Worm (Caenorhabditis elegans) whole organism, young adult: ENCODE measurements around the gene W04E12.4.

Experiments used
- B0019.2 ChIP-seq: fragments of 200-800 bp; sonication (Bioruptor generic); conservative IDR thresholded peaks from 2 replicates; pipeline ENCODE4 v1.3.6; 2022; ENCODE audit warnings: missing genetic modification reagents, missing genetic modification characterization, missing compliant biosample characterization
- C17E4.6 ChIP-seq: fragments of 200-800 bp; sonication (Bioruptor generic); IDR thresholded peaks from 2 replicates; pipeline ENCODE4 v1.3.6; 2022; ENCODE audit warnings: missing genetic modification reagents, missing genetic modification characterization, missing compliant biosample characterization
- F10E7.11 ChIP-seq: sonication (generic microtip); optimal IDR thresholded peaks from 2 replicates; lab custom pipeline; 2017; ENCODE audit warnings: mild to moderate bottlenecking, missing genetic modification characterization, moderate library complexity, missing compliant biosample characterization
- F55B11.4 ChIP-seq: sonication (generic microtip); optimal IDR thresholded peaks from 2 replicates; lab custom pipeline; 2016; ENCODE audit warnings: missing compliant biosample characterization, missing genetic modification characterization, borderline replicate concordance; ENCODE audit not compliant: insufficient read depth
- F57A8.1 ChIP-seq: fragments of 200-800 bp; sonication (Bioruptor generic); optimal IDR thresholded peaks from 2 replicates; lab custom pipeline; 2018; ENCODE audit warnings: mild to moderate bottlenecking, missing genetic modification characterization, moderate library complexity, missing compliant biosample characterization
- Y56A3A.18 ChIP-seq: fragments of 200-800 bp; sonication (Bioruptor generic); IDR thresholded peaks from 2 replicates; pipeline ENCODE4 v1.3.6; 2022; ENCODE audit warnings: missing genetic modification reagents, missing genetic modification characterization, missing compliant biosample characterization
- aptf-2 ChIP-seq: fragments of 200-800 bp; sonication (Bioruptor generic); conservative IDR thresholded peaks from 2 replicates; pipeline ENCODE4 v1.3.6; 2022; ENCODE audit warnings: missing genetic modification reagents, missing genetic modification characterization, missing compliant biosample characterization
- athp-1 ChIP-seq: sonication (generic microtip); optimal IDR thresholded peaks from 2 replicates; lab custom pipeline; 2017; ENCODE audit warnings: mild to moderate bottlenecking, missing genetic modification characterization, missing compliant biosample characterization
- attf-6 ChIP-seq: fragments of 200-800 bp; sonication (Bioruptor generic); IDR thresholded peaks from 2 replicates; pipeline ENCODE4 v1.3.6; 2022; ENCODE audit warnings: missing genetic modification reagents, missing genetic modification characterization, missing compliant biosample characterization
- ccch-3 ChIP-seq: fragments of 200-800 bp; sonication (Bioruptor generic); optimal IDR thresholded peaks from 2 replicates; lab custom pipeline; 2018; ENCODE audit warnings: mild to moderate bottlenecking, missing genetic modification characterization, missing compliant biosample characterization
- cebp-1 ChIP-seq, 2 experiments: fragments of 200-800 bp in 1 of 2; sonication (Bioruptor generic) in 1 of 2; sonication (generic microtip) in 1 of 2; IDR thresholded peaks in 1 of 2; optimal IDR thresholded peaks in 1 of 2; 2 replicates each; pipeline versions ENCODE4 v1.3.6 to Lab custom; 2017 to 2022; ENCODE audit warnings: missing compliant biosample characterization in 2 of 2, missing genetic modification characterization in 2 of 2, mild to moderate bottlenecking in 1 of 2, missing genetic modification reagents in 1 of 2, moderate library complexity in 1 of 2
- ceh-100 ChIP-seq: fragments of 200-800 bp; sonication (Bioruptor generic); IDR thresholded peaks from 2 replicates; pipeline ENCODE4 v1.3.6; 2022; ENCODE audit warnings: missing genetic modification reagents, missing genetic modification characterization, missing compliant biosample characterization
- ceh-40 ChIP-seq: fragments of 200-800 bp; sonication (Bioruptor generic); IDR thresholded peaks from 2 replicates; pipeline ENCODE4 v1.3.6; 2022; ENCODE audit warnings: missing genetic modification characterization, missing compliant biosample characterization
- ceh-91 ChIP-seq: fragments of 200-800 bp; sonication (Bioruptor generic); IDR thresholded peaks from 2 replicates; pipeline ENCODE4 v1.3.6; 2022; ENCODE audit warnings: missing genetic modification reagents, missing genetic modification characterization, missing compliant biosample characterization
- die-1 ChIP-seq: sonication (generic microtip); optimal IDR thresholded peaks from 2 replicates; lab custom pipeline; 2016; ENCODE audit warnings: missing genotype, mild to moderate bottlenecking, missing genetic modification characterization, missing compliant biosample characterization
- egl-18 ChIP-seq: fragments of 200-800 bp; sonication (Bioruptor generic); IDR thresholded peaks from 2 replicates; pipeline ENCODE4 v1.3.6; 2022; ENCODE audit warnings: missing genetic modification reagents, missing genetic modification characterization, missing compliant biosample characterization
- egrh-3 ChIP-seq: fragments of 200-800 bp; sonication (Bioruptor generic); IDR thresholded peaks from 2 replicates; pipeline ENCODE4 v1.3.6; 2022; ENCODE audit warnings: missing genetic modification reagents, missing genetic modification characterization, missing compliant biosample characterization
- fkh-3 ChIP-seq: sonication (generic microtip); optimal IDR thresholded peaks from 2 replicates; lab custom pipeline; 2016; ENCODE audit warnings: mild to moderate bottlenecking, missing genetic modification characterization, missing compliant biosample characterization
- gei-17 ChIP-seq: fragments of 200-800 bp; sonication (Bioruptor generic); optimal IDR thresholded peaks from 2 replicates; lab custom pipeline; 2018; ENCODE audit warnings: mild to moderate bottlenecking, missing genetic modification characterization, missing compliant biosample characterization
- hmg-1.2 ChIP-seq: fragments of 200-800 bp; sonication (Bioruptor generic); IDR thresholded peaks from 2 replicates; pipeline ENCODE4 v1.3.6; 2022; ENCODE audit warnings: missing genetic modification reagents, missing genetic modification characterization, missing compliant biosample characterization
- hmg-20 ChIP-seq: fragments of 200-800 bp; sonication (Bioruptor generic); IDR thresholded peaks from 2 replicates; pipeline ENCODE4 v1.3.6; 2022; ENCODE audit warnings: missing genetic modification reagents, missing genetic modification characterization, missing compliant biosample characterization
- hsf-1 ChIP-seq: fragments of 200-800 bp; sonication (Bioruptor generic); IDR thresholded peaks from 2 replicates; pipeline ENCODE4 v1.3.6; 2022; ENCODE audit warnings: missing genetic modification reagents, missing genetic modification characterization, missing compliant biosample characterization
- lag-1 ChIP-seq: fragments of 200-800 bp; sonication (Bioruptor generic); IDR thresholded peaks from 2 replicates; pipeline ENCODE4 v1.3.6; 2022; ENCODE audit warnings: missing genetic modification reagents, missing genetic modification characterization, missing compliant biosample characterization
- let-607 ChIP-seq, 2 experiments: fragments of 200-800 bp in 1 of 2; sonication (Bioruptor generic) in 1 of 2; sonication (generic microtip) in 1 of 2; optimal IDR thresholded peaks; 2 replicates each; lab custom pipeline; 2016 to 2018; ENCODE audit warnings: mild to moderate bottlenecking in 2 of 2, missing compliant biosample characterization in 2 of 2, missing genetic modification characterization in 2 of 2, moderate library complexity in 2 of 2, missing genotype in 1 of 2
- lin-26 ChIP-seq: fragments of 200-800 bp; sonication (Bioruptor generic); IDR thresholded peaks from 2 replicates; pipeline ENCODE4 v1.3.6; 2022; ENCODE audit warnings: missing genetic modification reagents, missing genetic modification characterization, missing compliant biosample characterization
- lsy-27 ChIP-seq: sonication (generic microtip); optimal IDR thresholded peaks from 2 replicates; lab custom pipeline; 2017; ENCODE audit warnings: missing genetic modification characterization, mild to moderate bottlenecking, missing compliant biosample characterization, antibody characterized with exemption, missing genotype, borderline replicate concordance; ENCODE audit not compliant: insufficient read depth
- madf-3 ChIP-seq: fragments of 200-800 bp; sonication (Bioruptor generic); IDR thresholded peaks from 2 replicates; pipeline ENCODE4 v1.3.6; 2022; ENCODE audit warnings: missing genetic modification reagents, missing genetic modification characterization, missing compliant biosample characterization
- mcd-1 ChIP-seq: fragments of 200-800 bp; sonication (Bioruptor generic); IDR thresholded peaks from 2 replicates; pipeline ENCODE4 v1.3.6; 2022; ENCODE audit warnings: missing genetic modification reagents, missing genetic modification characterization, missing compliant biosample characterization
- mes-4 ChIP-seq: sonication (generic microtip); optimal IDR thresholded peaks from 2 replicates; lab custom pipeline; 2016; ENCODE audit warnings: missing genotype, missing genetic modification characterization, missing compliant biosample characterization
- nfya-2 ChIP-seq: fragments of 200-800 bp; sonication (Bioruptor generic); IDR thresholded peaks from 2 replicates; pipeline ENCODE4 v1.3.6; 2022; ENCODE audit warnings: missing genetic modification reagents, missing genetic modification characterization, missing compliant biosample characterization
- nhr-80 ChIP-seq: sonication (generic microtip); optimal IDR thresholded peaks from 2 replicates; lab custom pipeline; 2016; ENCODE audit warnings: missing genetic modification characterization, missing compliant biosample characterization
- pbrm-1 ChIP-seq: fragments of 200-800 bp; sonication (Bioruptor generic); IDR thresholded peaks from 2 replicates; pipeline ENCODE4 v1.3.6; 2022; ENCODE audit warnings: missing genetic modification reagents, missing genetic modification characterization, missing compliant biosample characterization
- sdz-38 ChIP-seq: sonication (generic microtip); optimal IDR thresholded peaks from 2 replicates; lab custom pipeline; 2016; ENCODE audit warnings: missing genotype, missing genetic modification characterization, missing compliant biosample characterization
- unc-130 ChIP-seq: sonication (generic microtip); optimal IDR thresholded peaks from 2 replicates; lab custom pipeline; 2016; ENCODE audit warnings: missing genetic modification reagents, missing genetic modification characterization, missing compliant biosample characterization
- unc-62 ChIP-seq: fragments of 150-350 bp; optimal IDR thresholded peaks from 2 replicates; lab custom pipeline; 2014; ENCODE audit warnings: missing biosample characterization, missing genetic modification reagents, missing genetic modification characterization
- zim-3 ChIP-seq: sonication (generic microtip); optimal IDR thresholded peaks from 2 replicates; lab custom pipeline; 2017; ENCODE audit warnings: mild to moderate bottlenecking, missing genetic modification characterization, moderate library complexity, missing compliant biosample characterization

Gene W04E12.4

ce11 chrV:19722881-19723280 is 20.5 kb upstream of the W04E12.4 start (continued):
- no peak for TF ChIP-seq gei-17 (GFP tag; lab: Kevin White, UChicago)
- TF ChIP-seq madf-3 (GFP tag; lab: Robert Waterston, UW), result peak; percentile 65; the same call in 1 of the 2 replicates
- no peak for TF ChIP-seq unc-62 (GFP tag; lab: Kevin White, UChicago)
- no peak for TF ChIP-seq aptf-2 (GFP tag; lab: Robert Waterston, UW)
- no peak for TF ChIP-seq F57A8.1 (GFP tag; lab: Kevin White, UChicago)
- TF ChIP-seq F10E7.11 (tag; lab: Kevin White, UChicago), result no peak
- TF ChIP-seq lin-26 (GFP tag; lab: Robert Waterston, UW), result 0 out of 2 replicates have a peak, but pooled peaks have one; percentile 68
- TF ChIP-seq C17E4.6 (GFP tag; lab: Robert Waterston, UW), result no peak
- no peak for TF ChIP-seq attf-6 (GFP tag; lab: Robert Waterston, UW)
- no peak for TF ChIP-seq fkh-3 (tag; lab: Kevin White, UChicago)

ce11 chrV:19724589-19724988 is 18.8 kb upstream of the W04E12.4 start:
- TF ChIP-seq ccch-3 (no peak), sdz-38 (tag; lab: Kevin White, UChicago) (no peak), hmg-1.2 (GFP tag; lab: Robert Waterston, UW) (peak; percentile 62), unc-130 (GFP tag; lab: Kevin White, UChicago) (no peak), let-607 (tag; optimal IDR thresholded peaks at IDR 0.05; lab: Kevin White, UChicago) (no peak), gei-17 (GFP tag; lab: Kevin White, UChicago) (no peak), F55B11.4 (tag; lab: Kevin White, UChicago) (no peak), ceh-100 (GFP tag; lab: Robert Waterston, UW) (no peak), cebp-1 (GFP tag; IDR thresholded peaks at IDR 0.05; lab: Robert Waterston, UW) (0 out of 2 replicates have a peak, but pooled peaks have one; percentile 13), cebp-1 (tag; optimal IDR thresholded peaks at IDR 0.05; lab: Kevin White, UChicago) (peak; percentile 55), hmg-20 (GFP tag; lab: Robert Waterston, UW) (no peak), ceh-40 (GFP tag; lab: Robert Waterston, UW) (no peak), Y56A3A.18 (GFP tag; lab: Robert Waterston, UW) (no peak), lag-1 (GFP tag; lab: Robert Waterston, UW) (no peak)
- TF ChIP-seq, all 124 proteins: peak for 2

- TF ChIP-seq pbrm-1 (GFP tag; lab: Robert Waterston, UW) (no peak), hmg-1.2 (GFP tag; lab: Robert Waterston, UW) (peak; percentile 87), F57A8.1 (GFP tag; lab: Kevin White, UChicago) (no peak), egrh-3 (GFP tag; lab: Robert Waterston, UW) (peak; percentile 53; the same call in 1 of the 2 replicates), lsy-27 (tag; lab: Kevin White, UChicago) (no peak), mes-4 (tag; lab: Kevin White, UChicago) (no peak), ceh-40 (GFP tag; lab: Robert Waterston, UW) (no peak), egl-18 (no peak), fkh-3 (tag; lab: Kevin White, UChicago) (no peak), zim-3 (tag; lab: Kevin White, UChicago) (no peak), nhr-80 (tag; lab: Kevin White, UChicago) (no peak), let-607 (tag; optimal IDR thresholded peaks at IDR 0.05; lab: Kevin White, UChicago) (no peak), B0019.2 (no peak), attf-6 (GFP tag; lab: Robert Waterston, UW) (no peak), mcd-1 (GFP tag; lab: Robert Waterston, UW) (0 out of 2 replicates have a peak, but pooled peaks have one; percentile 7)
Observed at ce11 chrV:19727990-19728389, 15.4 kb upstream of the W04E12.4 start.

ce11 chrV:19728731-19729130 is 14.7 kb upstream of the W04E12.4 start, which contains the start of gene Y116F11A.3:
Y116F11A.3 (plus strand) TSS chrV:19729031.
- no peak for TF ChIP-seq hsf-1 (GFP tag; lab: Robert Waterston, UW)
- TF ChIP-seq athp-1 (tag; lab: Kevin White, UChicago), result no peak
- TF ChIP-seq ceh-91 (GFP tag; lab: Robert Waterston, UW), result no peak
- no peak for TF ChIP-seq die-1 (tag; lab: Kevin White, UChicago)
- no peak for TF ChIP-seq nfya-2 (GFP tag; lab: Robert Waterston, UW)
